Fruit fly (Drosophila melanogaster) whole organism, embryonic: Measurements from ENCODE around the gene Pits.

Experiments
- Adf1 ChIP-seq: fragments of 200-800 bp; sonication (Bioruptor generic); IDR thresholded peaks from 2 replicates; pipeline ENCODE4 v1.3.6; 2022; ENCODE audit warnings: missing biosample characterization, missing genetic modification characterization
- Asciz ChIP-seq: fragments of 200-800 bp; sonication (Bioruptor generic); optimal IDR thresholded peaks from 2 replicates; lab custom pipeline; 2017; ENCODE audit warnings: missing biosample characterization, mild to moderate bottlenecking, missing genetic modification characterization, missing genetic modification reagents
- Atf-2 ChIP-seq: fragments of 200-800 bp; sonication (Bioruptor generic); optimal IDR thresholded peaks from 2 replicates; lab custom pipeline; 2016; ENCODE audit warnings: missing biosample characterization, missing genetic modification characterization
- Atf6 ChIP-seq: fragments of 200-800 bp; sonication (Bioruptor generic); IDR thresholded peaks from 2 replicates; pipeline ENCODE4 v1.3.6; 2022; ENCODE audit warnings: missing biosample characterization, missing genetic modification characterization
- Blimp-1 ChIP-seq: fragments of 200-800 bp; sonication (Bioruptor generic); optimal IDR thresholded peaks from 3 replicates; lab custom pipeline; 2018; ENCODE audit warnings: missing biosample characterization, missing genetic modification characterization, mild to moderate bottlenecking, moderate library complexity, missing genetic modification reagents
- C15 ChIP-seq: fragments of 200-800 bp; sonication (Bioruptor generic); IDR thresholded peaks from 3 replicates; pipeline ENCODE4 v1.3.6; 2022; ENCODE audit warnings: missing biosample characterization, missing genetic modification characterization
- CG10462 ChIP-seq: fragments of 200-800 bp; sonication (Bioruptor generic); optimal IDR thresholded peaks from 2 replicates; lab custom pipeline; 2016; ENCODE audit warnings: missing biosample characterization, missing genetic modification characterization
- CG10979 ChIP-seq: fragments of 200-800 bp; sonication (Bioruptor generic); optimal IDR thresholded peaks from 2 replicates; lab custom pipeline; 2018; ENCODE audit warnings: missing biosample characterization, mild to moderate bottlenecking, missing genetic modification characterization, moderate library complexity
- CG11560 ChIP-seq: fragments of 200-800 bp; sonication (Bioruptor generic); IDR thresholded peaks from 3 replicates; pipeline ENCODE4 v1.3.6; 2022; ENCODE audit warnings: missing biosample characterization, missing genetic modification characterization
- CG13424 ChIP-seq: fragments of 200-800 bp; sonication (Bioruptor generic); optimal IDR thresholded peaks from 2 replicates; lab custom pipeline; 2019; ENCODE audit warnings: missing biosample characterization, mild to moderate bottlenecking, missing genetic modification characterization, moderate library complexity
- CG15514 ChIP-seq: fragments of 200-800 bp; sonication (Bioruptor generic); optimal IDR thresholded peaks from 3 replicates; lab custom pipeline; 2017; ENCODE audit warnings: missing biosample characterization, missing genetic modification characterization, mild to moderate bottlenecking, moderate library complexity, missing genetic modification reagents
- CG17359 ChIP-seq: fragments of 200-800 bp; sonication (Bioruptor generic); optimal IDR thresholded peaks from 3 replicates; lab custom pipeline; 2018; ENCODE audit warnings: missing biosample characterization, mild to moderate bottlenecking, missing genetic modification characterization, moderate library complexity
- CG17612 ChIP-seq: fragments of 200-800 bp; sonication (Bioruptor generic); IDR thresholded peaks from 2 replicates; pipeline ENCODE4 v1.3.6; 2022; ENCODE audit warnings: missing biosample characterization, missing genetic modification characterization
- CG2678 ChIP-seq: fragments of 200-800 bp; sonication (Bioruptor generic); optimal IDR thresholded peaks from 3 replicates; lab custom pipeline; 2019; ENCODE audit warnings: missing biosample characterization, mild to moderate bottlenecking, missing genetic modification characterization, moderate library complexity
- CG2712 ChIP-seq: fragments of 200-800 bp; optimal IDR thresholded peaks from 3 replicates; lab custom pipeline; 2019; ENCODE audit warnings: missing biosample characterization, mild to moderate bottlenecking, missing genetic modification characterization, moderate library complexity
- CG32772 ChIP-seq: fragments of 200-800 bp; sonication (Bioruptor generic); IDR thresholded peaks from 2 replicates; pipeline ENCODE4 v1.3.6; 2022; ENCODE audit warnings: missing biosample characterization, missing genetic modification characterization
- CG7963 ChIP-seq: fragments of 200-800 bp; sonication (Bioruptor generic); IDR thresholded peaks from 3 replicates; pipeline ENCODE4 v1.3.6; 2022; ENCODE audit warnings: missing biosample characterization, missing genetic modification characterization; ENCODE audit not compliant: partially characterized antibody
- CG8944 ChIP-seq: fragments of 200-800 bp; sonication (Bioruptor generic); optimal IDR thresholded peaks from 3 replicates; lab custom pipeline; 2016; ENCODE audit warnings: missing biosample characterization, missing genetic modification characterization
- Chrac-16 ChIP-seq: fragments of 200-800 bp; sonication (Bioruptor generic); optimal IDR thresholded peaks from 3 replicates; lab custom pipeline; 2016; ENCODE audit warnings: missing biosample characterization, missing genetic modification characterization
- CoRest ChIP-seq: fragments of 200-800 bp; sonication (Bioruptor generic); optimal IDR thresholded peaks from 3 replicates; lab custom pipeline; 2018; ENCODE audit warnings: missing biosample characterization, mild to moderate bottlenecking, missing genetic modification characterization, moderate library complexity
- D19A ChIP-seq: fragments of 200-800 bp; optimal IDR thresholded peaks from 3 replicates; lab custom pipeline; 2019; ENCODE audit warnings: missing biosample characterization, mild to moderate bottlenecking, missing genetic modification characterization, moderate library complexity
- Dbx ChIP-seq: fragments of 200-800 bp; sonication (Bioruptor generic); IDR thresholded peaks from 3 replicates; pipeline ENCODE4 v1.3.6; 2022; ENCODE audit warnings: missing biosample characterization, missing genetic modification characterization
- Ets65A ChIP-seq: fragments of 200-800 bp; sonication (Bioruptor generic); peaks from one replicate; lab custom pipeline; 2016; ENCODE audit warnings: missing biosample characterization, missing genetic modification characterization
- Fer3 ChIP-seq: fragments of 200-800 bp; sonication (Bioruptor generic); optimal IDR thresholded peaks from 2 replicates; lab custom pipeline; 2018; ENCODE audit warnings: missing biosample characterization, mild to moderate bottlenecking, missing genetic modification characterization, moderate library complexity
- Hey ChIP-seq: fragments of 200-800 bp; sonication (Bioruptor generic); optimal IDR thresholded peaks from 3 replicates; lab custom pipeline; 2018; ENCODE audit warnings: missing biosample characterization, mild to moderate bottlenecking, missing genetic modification characterization
- Hr78 ChIP-seq, 2 experiments: fragments of 200-800 bp in 1 of 2; fragments of >200 bp in 1 of 2; sonication (Bioruptor generic) in 1 of 2; optimal IDR thresholded peaks; 2 replicates each; lab custom pipeline; 2017 to 2019; ENCODE audit warnings: missing biosample characterization in 2 of 2, missing genetic modification characterization in 2 of 2, mild to moderate bottlenecking in 1 of 2, moderate library complexity in 1 of 2
- Oaz ChIP-seq: fragments of 200-800 bp; sonication (Bioruptor generic); IDR thresholded peaks from 2 replicates; pipeline ENCODE4 v1.3.6; 2022; ENCODE audit warnings: missing biosample characterization, missing genetic modification characterization
- Ravus ChIP-seq: fragments of 200-800 bp; sonication (Bioruptor generic); IDR thresholded peaks from 2 replicates; pipeline ENCODE4 v1.3.6; 2022; ENCODE audit warnings: missing biosample characterization, missing genetic modification characterization
- Sox102F ChIP-seq: fragments of 200-800 bp; sonication (Bioruptor generic); optimal IDR thresholded peaks from 2 replicates; lab custom pipeline; 2018; ENCODE audit warnings: missing biosample characterization, mild to moderate bottlenecking, missing genetic modification characterization, moderate library complexity
- Ssrp ChIP-seq: fragments of 200-800 bp; sonication (Bioruptor generic); optimal IDR thresholded peaks from 2 replicates; lab custom pipeline; 2018; ENCODE audit warnings: missing biosample characterization, mild to moderate bottlenecking, missing genetic modification characterization, moderate library complexity
- cg ChIP-seq: fragments of 200-800 bp; sonication (Bioruptor generic); optimal IDR thresholded peaks from 3 replicates; lab custom pipeline; 2019; ENCODE audit warnings: missing biosample characterization, mild to moderate bottlenecking, missing genetic modification characterization, moderate library complexity
- crol ChIP-seq: fragments of 200-800 bp; sonication (Bioruptor generic); IDR thresholded peaks from 2 replicates; pipeline ENCODE4 v1.3.6; 2022; ENCODE audit warnings: missing biosample characterization, missing genetic modification characterization
- ems ChIP-seq: fragments of 200-800 bp; sonication (Bioruptor generic); optimal IDR thresholded peaks from 3 replicates; lab custom pipeline; 2016; ENCODE audit warnings: missing biosample characterization, missing genetic modification characterization
- eve ChIP-seq, 2 experiments: fragments of >200 bp; optimal IDR thresholded peaks; 2 replicates each; lab custom pipeline; 2017; ENCODE audit warnings: missing biosample characterization in 2 of 2, missing genetic modification characterization in 2 of 2
- ftz-f1 ChIP-seq: fragments of 200-800 bp; sonication (Bioruptor generic); optimal IDR thresholded peaks from 2 replicates; lab custom pipeline; 2016; ENCODE audit warnings: missing biosample characterization, missing genetic modification characterization
- gce ChIP-seq: fragments of 200-800 bp; sonication (Bioruptor generic); IDR thresholded peaks from 3 replicates; pipeline ENCODE4 v1.3.6; 2022; ENCODE audit warnings: missing biosample characterization, missing genetic modification characterization
- grau ChIP-seq: fragments of 200-800 bp; optimal IDR thresholded peaks from 3 replicates; lab custom pipeline; 2019; ENCODE audit warnings: missing biosample characterization, mild to moderate bottlenecking, missing genetic modification characterization, moderate library complexity
- gsb-n ChIP-seq: fragments of 200-800 bp; sonication (Bioruptor generic); optimal IDR thresholded peaks from 3 replicates; lab custom pipeline; 2018; ENCODE audit warnings: missing biosample characterization, mild to moderate bottlenecking, missing genetic modification characterization
- hkb ChIP-seq, 2 experiments: fragments of 200-800 bp in 1 of 2; fragments of >200 bp in 1 of 2; sonication (Bioruptor generic) in 1 of 2; IDR thresholded peaks in 1 of 2; optimal IDR thresholded peaks in 1 of 2; 2 replicates each; pipeline versions ENCODE4 v1.3.6 to Lab custom; 2017 to 2022; ENCODE audit warnings: missing biosample characterization in 1 of 2, missing genetic modification characterization in 1 of 2
- kni ChIP-seq: fragments of 200-800 bp; sonication (Bioruptor generic); optimal IDR thresholded peaks from 3 replicates; lab custom pipeline; 2017; ENCODE audit warnings: mild to moderate bottlenecking, missing biosample characterization, missing genetic modification reagents, missing genetic modification characterization
- knrl ChIP-seq: fragments of 200-800 bp; sonication (Bioruptor generic); IDR thresholded peaks from 3 replicates; pipeline ENCODE4 v1.3.6; 2022; ENCODE audit warnings: missing biosample characterization, missing genetic modification characterization; ENCODE audit not compliant: partially characterized antibody
- lab ChIP-seq: fragments of 200-800 bp; sonication (Bioruptor generic); optimal IDR thresholded peaks from 3 replicates; lab custom pipeline; 2017; ENCODE audit warnings: missing biosample characterization, missing genetic modification characterization, mild to moderate bottlenecking, moderate library complexity, missing genetic modification reagents
- pho ChIP-seq: fragments of 200-800 bp; sonication (Bioruptor generic); optimal IDR thresholded peaks from 2 replicates; lab custom pipeline; 2016; ENCODE audit warnings: missing biosample characterization, missing genetic modification characterization
- salm ChIP-seq: fragments of 200-800 bp; sonication (Bioruptor generic); optimal IDR thresholded peaks from 2 replicates; lab custom pipeline; 2018; ENCODE audit warnings: missing biosample characterization, mild to moderate bottlenecking, missing genetic modification characterization
- sd ChIP-seq: fragments of 200-800 bp; sonication (Bioruptor generic); optimal IDR thresholded peaks from 3 replicates; lab custom pipeline; 2018; ENCODE audit warnings: missing biosample characterization, mild to moderate bottlenecking, missing genetic modification characterization, moderate library complexity
- sens ChIP-seq: fragments of 200-800 bp; sonication (Bioruptor generic); peaks from one replicate; lab custom pipeline; 2016; ENCODE audit warnings: missing biosample characterization, missing genetic modification characterization
- tio ChIP-seq: fragments of 200-800 bp; sonication (Bioruptor generic); optimal IDR thresholded peaks from 2 replicates; lab custom pipeline; 2017; ENCODE audit warnings: missing biosample characterization, missing genetic modification characterization, inconsistent platforms
- tup ChIP-seq: fragments of 200-800 bp; sonication (Bioruptor generic); optimal IDR thresholded peaks from 2 replicates; lab custom pipeline; 2016; ENCODE audit warnings: missing biosample characterization, mild to moderate bottlenecking, missing genetic modification characterization, moderate library complexity

The Pits gene

DNA sequence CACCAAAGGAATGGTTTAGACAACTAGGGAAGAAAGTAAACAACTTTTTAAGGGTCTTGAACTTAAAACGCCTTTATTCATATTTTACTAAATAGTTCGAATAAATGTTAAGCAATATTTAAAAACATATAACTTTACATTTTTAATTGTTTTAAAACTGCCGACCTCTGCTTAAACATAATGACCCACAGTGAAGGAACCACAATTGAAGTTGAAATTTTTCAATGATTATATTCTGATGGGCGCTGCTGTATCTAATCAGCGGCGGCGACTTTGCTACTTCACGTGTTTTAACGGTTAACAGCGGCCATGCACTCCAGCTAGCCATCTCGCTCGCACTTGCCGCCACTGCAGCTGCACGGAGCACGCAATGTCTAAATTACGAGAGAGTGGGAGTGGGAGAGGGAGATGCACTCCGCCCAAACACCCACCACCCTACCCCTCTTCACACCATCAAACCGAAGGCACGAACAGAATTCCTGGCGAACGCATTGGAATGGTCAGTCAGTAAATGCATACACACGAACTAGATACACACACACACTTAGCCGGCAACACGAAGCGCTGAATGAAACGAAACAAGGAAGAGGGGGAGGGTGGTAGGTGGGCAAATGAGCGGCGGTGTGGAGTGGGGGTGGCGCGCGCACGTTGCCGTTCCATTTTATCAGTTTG, 4.2 kb downstream of the Pits start (continued):
- TF ChIP-seq sens (GFP tag; lab: Kevin White, UChicago) (peak; percentile 89), CG2678 (peak; percentile 86), gsb-n (tag; lab: Kevin White, UChicago) (peak; percentile 58), Oaz (GFP tag; lab: Robert Waterston, UW) (0 out of 2 replicates have a peak, but pooled peaks have one; percentile 29), tup (GFP tag; lab: Kevin White, UChicago) (peak; percentile 1), Hr78 (GFP tag; optimal IDR thresholded peaks at IDR 0.05; lab: Kevin White, UChicago) (peak in 1 of 2 experiments; percentile 26), CG17359 (tag; lab: Kevin White, UChicago) (peak; percentile 69), Ets65A (GFP tag; lab: Kevin White, UChicago) (peak; percentile 18), CG15514 (GFP tag; lab: Kevin White, UChicago) (peak; percentile 23), ems (peak; percentile 2), Ravus (GFP tag; lab: Robert Waterston, UW) (no peak), CG8944 (GFP tag; lab: Kevin White, UChicago) (peak; percentile 4), Blimp-1 (peak; percentile 68), grau (tag; lab: Kevin White, UChicago) (peak; percentile 80), Chrac-16 (GFP tag; lab: Kevin White, UChicago) (peak; percentile 1), CG7963 (GFP tag; lab: Robert Waterston, UW) (peak; percentile 34; the same call in 1 of the 3 replicates), Sox102F (peak; percentile 76), pho (GFP tag; lab: Kevin White, UChicago) (peak; percentile 11), tio (GFP tag; lab: Kevin White, UChicago) (peak; percentile 45), CG11560 (tag; lab: Robert Waterston, UW) (0 out of 3 replicates have a peak, but pooled peaks have one; percentile 18), gce (GFP tag; lab: Robert Waterston, UW) (0 out of 3 replicates have a peak, but pooled peaks have one; percentile 34), knrl (GFP tag; lab: Robert Waterston, UW) (0 out of 3 replicates have a peak, but pooled peaks have one; percentile 29), Atf6 (GFP tag; lab: Robert Waterston, UW) (peak; percentile 61), Ssrp (tag; lab: Kevin White, UChicago) (peak; percentile 77), CoRest (tag; lab: Kevin White, UChicago) (peak; percentile 82), C15 (GFP tag; lab: Robert Waterston, UW) (0 out of 3 replicates have a peak, but pooled peaks have one; percentile 13), Dbx (GFP tag; lab: Robert Waterston, UW) (no peak), salm (peak; percentile 28), Atf-2 (GFP tag; lab: Kevin White, UChicago) (peak; percentile 16), Adf1 (GFP tag; lab: Robert Waterston, UW) (no peak), CG10462 (peak; percentile 8), CG2712 (tag; lab: Kevin White, UChicago) (peak; percentile 71), eve (GFP tag; optimal IDR thresholded peaks at IDR 0.05; lab: Kevin White, UChicago) (peak in 1 of 2 experiments; percentile 61), Hey (no peak), CG32772 (peak; percentile 42; the same call in 1 of the 2 replicates), Asciz (peak; percentile 61), CG17612 (no peak), hkb (optimal IDR thresholded peaks at IDR 0.05; lab: Kevin White, UChicago) (no peak), hkb (GFP tag; IDR thresholded peaks at IDR 0.05; lab: Robert Waterston, UW) (peak; percentile 35; the same call in 1 of the 2 replicates), ftz-f1 (GFP tag; lab: Kevin White, UChicago) (no peak), kni (peak; percentile 79), sd (tag; lab: Kevin White, UChicago) (peak; percentile 27), lab (GFP tag; lab: Kevin White, UChicago) (peak; percentile 70), CG13424 (tag; lab: Kevin White, UChicago) (peak; percentile 80), CG10979 (tag; lab: Kevin White, UChicago) (peak; percentile 69), Fer3 (tag; lab: Kevin White, UChicago) (peak; percentile 67), cg (GFP tag; lab: Kevin White, UChicago) (peak; percentile 83), D19A (tag; lab: Kevin White, UChicago) (peak; percentile 96), crol (peak; percentile 99)
